Worm (Caenorhabditis elegans) whole organism, early embryonic: Measurements from ENCODE around the gene srd-21.

ENCODE experiments used
- B0310.2 ChIP-seq: sonication (generic microtip); optimal IDR thresholded peaks from 2 replicates; lab custom pipeline; 2016; ENCODE audit warnings: mild to moderate bottlenecking, missing genetic modification characterization, missing compliant biosample characterization
- F13C5.2 ChIP-seq: sonication (generic microtip); optimal IDR thresholded peaks from 2 replicates; lab custom pipeline; 2017; ENCODE audit warnings: mild to moderate bottlenecking, missing genetic modification characterization, inconsistent platforms, missing compliant biosample characterization
- aly-1 ChIP-seq: sonication (generic microtip); optimal IDR thresholded peaks from 2 replicates; lab custom pipeline; 2016; ENCODE audit warnings: missing genetic modification characterization, missing compliant biosample characterization
- ama-1 ChIP-seq: fragments of 150-350 bp; optimal IDR thresholded peaks from 2 replicates; lab custom pipeline; 2014
- ceh-13 ChIP-seq: fragments of 200-800 bp; sonication (Bioruptor generic); optimal IDR thresholded peaks from 2 replicates; lab custom pipeline; 2018; ENCODE audit warnings: mild to moderate bottlenecking, missing genetic modification characterization, missing compliant biosample characterization
- ceh-36 ChIP-seq: sonication (generic microtip); optimal IDR thresholded peaks from 2 replicates; lab custom pipeline; 2016; ENCODE audit warnings: missing genetic modification characterization, inconsistent platforms, missing compliant biosample characterization
- ets-7 ChIP-seq: sonication (generic microtip); optimal IDR thresholded peaks from 2 replicates; lab custom pipeline; 2016; ENCODE audit warnings: missing genotype, missing genetic modification characterization, missing compliant biosample characterization
- flt-1 ChIP-seq: fragments of 200-800 bp; sonication (Bioruptor generic); IDR thresholded peaks from 2 replicates; pipeline ENCODE4 v1.3.6; 2022; ENCODE audit warnings: missing genetic modification characterization, missing compliant biosample characterization
- hmbx-1 ChIP-seq: sonication (generic microtip); optimal IDR thresholded peaks from 2 replicates; lab custom pipeline; 2016; ENCODE audit warnings: mild to moderate bottlenecking, missing genetic modification characterization, missing compliant biosample characterization
- hmg-4 ChIP-seq: fragments of 200-800 bp; sonication (Bioruptor generic); optimal IDR thresholded peaks from 2 replicates; lab custom pipeline; 2018; ENCODE audit warnings: mild to moderate bottlenecking, missing genetic modification characterization, missing compliant biosample characterization
- hnd-1 ChIP-seq: sonication (generic microtip); optimal IDR thresholded peaks from 2 replicates; lab custom pipeline; 2016; ENCODE audit warnings: missing genetic modification characterization, missing compliant biosample characterization
- pes-1 ChIP-seq: fragments of 200-800 bp; sonication (Bioruptor generic); IDR thresholded peaks from 2 replicates; pipeline ENCODE4 v1.3.6; 2022; ENCODE audit warnings: missing genetic modification reagents, missing genetic modification characterization, missing compliant biosample characterization
- scrt-1 ChIP-seq: fragments of 200-800 bp; sonication (Bioruptor generic); IDR thresholded peaks from 2 replicates; pipeline ENCODE4 v1.3.6; 2022; ENCODE audit warnings: missing genetic modification characterization, missing compliant biosample characterization
- sea-1 ChIP-seq: fragments of 200-800 bp; sonication (Bioruptor generic); conservative IDR thresholded peaks from 2 replicates; pipeline ENCODE4 v1.3.6; 2022; ENCODE audit warnings: missing genetic modification characterization, missing compliant biosample characterization
- tbx-11 ChIP-seq: fragments of 200-800 bp; sonication (Bioruptor generic); IDR thresholded peaks from 2 replicates; pipeline ENCODE4 v1.3.6; 2022; ENCODE audit warnings: missing genetic modification characterization, missing compliant biosample characterization
- tbx-37 ChIP-seq: fragments of 200-800 bp; sonication (Bioruptor generic); conservative IDR thresholded peaks from 2 replicates; pipeline ENCODE4 v1.3.6; 2022; ENCODE audit warnings: missing genetic modification reagents, missing genetic modification characterization, missing compliant biosample characterization
- tra-4 ChIP-seq: sonication (generic microtip); optimal IDR thresholded peaks from 2 replicates; lab custom pipeline; 2017; ENCODE audit warnings: missing genetic modification characterization, missing compliant biosample characterization

The srd-21 gene

DNA sequence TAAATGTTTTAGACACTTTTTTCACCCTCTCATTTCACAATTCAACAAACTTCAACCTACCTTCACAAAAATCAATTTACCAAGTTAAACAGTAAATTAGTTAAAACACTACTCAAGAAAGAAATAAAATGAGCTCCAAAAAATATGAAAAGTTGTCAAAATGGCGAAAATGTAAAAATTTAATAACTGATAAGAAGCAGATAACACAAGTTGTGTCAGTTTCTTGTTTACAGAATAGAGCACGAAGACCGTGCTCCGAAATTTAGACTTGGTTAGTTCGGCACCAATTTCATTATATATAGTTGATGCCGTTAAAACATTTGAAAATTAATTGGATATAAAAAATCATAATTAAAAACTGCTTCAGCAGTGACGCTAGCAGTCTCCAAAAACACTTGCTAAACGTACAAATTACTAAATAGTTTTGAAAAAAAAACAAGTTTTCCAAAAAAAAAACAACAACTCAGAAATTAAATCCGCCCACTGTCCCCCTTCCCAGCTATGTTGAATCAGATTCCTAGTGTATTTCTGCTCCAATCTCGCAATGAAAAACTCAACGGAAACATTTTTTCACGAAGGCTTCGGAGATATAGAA, 18.8 kb upstream of the srd-21 start, which contains the start of gene srw-54:
Gene srw-54 (plus strand): TSS at position 545 of the 595 bp plus-strand sequence.
- TF ChIP-seq ceh-13 (GFP tag; lab: Kevin White, UChicago) (no peak), pes-1 (GFP tag; lab: Robert Waterston, UW) (no peak), tra-4 (tag; lab: Kevin White, UChicago) (no peak), hmg-4 (GFP tag; lab: Kevin White, UChicago) (no peak), ama-1 (lab: Kevin White, UChicago) (no peak), tbx-37 (GFP tag; lab: Robert Waterston, UW) (no peak), flt-1 (no peak), aly-1 (tag; lab: Kevin White, UChicago) (no peak), ets-7 (no peak), tbx-11 (no peak), hnd-1 (tag; lab: Kevin White, UChicago) (no peak), hmbx-1 (no peak)

DNA sequence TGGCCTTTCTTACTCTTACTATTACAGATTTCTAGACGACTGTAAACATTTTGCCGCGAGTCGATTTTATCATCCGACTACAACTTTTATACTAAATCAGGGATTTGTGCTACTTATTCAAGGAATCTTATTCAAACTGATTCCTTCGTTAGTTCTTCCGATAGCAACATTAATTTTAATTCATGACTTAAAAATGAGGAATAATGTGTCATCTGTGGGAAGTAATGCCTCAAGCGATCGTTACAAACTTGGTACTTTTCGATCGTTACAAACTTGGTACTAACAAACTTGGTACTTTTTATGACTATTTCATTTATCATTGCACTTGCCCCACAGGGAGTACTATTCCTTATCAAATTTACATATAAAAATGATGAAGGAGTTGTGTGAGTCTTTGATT, 12.2 kb upstream of the srd-21 start, which contains the start of gene Y70C5A.4:
Gene Y70C5A.4 (plus strand): TSS at position 301 of the 400 bp plus-strand sequence.
- no peak for TF ChIP-seq hmbx-1
- TF ChIP-seq tbx-37 (GFP tag; lab: Robert Waterston, UW) = no peak
- no peak for TF ChIP-seq pes-1 (GFP tag; lab: Robert Waterston, UW)
- TF ChIP-seq ceh-36 (tag; lab: Kevin White, UChicago) = no peak
- no peak for TF ChIP-seq ets-7
- TF ChIP-seq scrt-1 (GFP tag; lab: Robert Waterston, UW) = no peak

DNA sequence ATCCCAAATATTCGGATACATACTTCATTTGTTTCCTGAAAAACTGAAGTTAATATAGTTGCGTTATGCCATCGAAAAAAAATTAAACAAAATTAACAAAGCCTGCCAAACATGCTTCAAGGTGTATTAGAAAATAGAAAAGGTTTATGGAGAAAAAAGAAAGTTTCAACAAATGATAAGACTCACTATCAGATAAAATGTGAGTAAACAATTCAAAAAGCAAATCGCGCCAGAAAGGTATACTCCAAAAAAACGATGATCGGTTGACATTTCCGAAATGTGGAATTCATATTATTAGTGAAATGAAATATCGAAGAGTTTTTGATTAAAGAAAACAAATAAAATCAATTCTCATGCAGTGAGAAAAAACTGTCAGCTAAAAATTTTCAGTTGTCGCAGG, 8.8 kb upstream of the srd-21 start, which contains the start of gene Y70C5A.3:
Gene Y70C5A.3 (minus strand): TSS at position 50 of the 400 bp plus-strand sequence.
- TF ChIP-seq ceh-13 (GFP tag; lab: Kevin White, UChicago) (no peak), F13C5.2 (tag; lab: Kevin White, UChicago) (no peak), hmg-4 (GFP tag; lab: Kevin White, UChicago) (no peak), tra-4 (tag; lab: Kevin White, UChicago) (no peak), hmbx-1 (no peak), flt-1 (no peak), ceh-36 (tag; lab: Kevin White, UChicago) (no peak), tbx-11 (no peak), hnd-1 (tag; lab: Kevin White, UChicago) (no peak), B0310.2 (tag; lab: Kevin White, UChicago) (no peak), tbx-37 (GFP tag; lab: Robert Waterston, UW) (no peak), scrt-1 (GFP tag; lab: Robert Waterston, UW) (no peak), ama-1 (lab: Kevin White, UChicago) (no peak), pes-1 (GFP tag; lab: Robert Waterston, UW) (no peak), ets-7 (no peak), aly-1 (tag; lab: Kevin White, UChicago) (no peak), sea-1 (GFP tag; lab: Robert Waterston, UW) (no peak)

DNA sequence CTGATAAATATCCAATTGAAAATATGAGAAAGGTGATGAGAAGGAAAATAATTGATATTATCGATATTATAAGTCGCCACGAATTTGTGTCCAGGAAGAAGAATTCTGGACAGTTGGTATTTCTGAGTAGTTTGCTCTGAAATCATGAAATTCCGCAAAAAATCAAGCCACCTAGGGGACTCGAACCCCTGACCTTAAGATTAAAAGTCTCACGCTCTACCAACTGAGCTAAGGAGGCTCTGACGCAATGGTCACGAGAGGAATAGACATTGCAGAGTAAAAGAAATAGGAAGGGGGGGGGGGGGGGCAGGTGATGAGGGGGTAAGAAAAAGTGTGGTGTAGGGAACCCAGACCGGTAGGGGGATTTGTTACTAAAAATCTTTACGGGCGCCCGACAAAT, 7.8 kb upstream of the srd-21 start:
- TF ChIP-seq pes-1 (GFP tag; lab: Robert Waterston, UW) (peak; percentile 84), scrt-1 (GFP tag; lab: Robert Waterston, UW) (0 out of 2 replicates have a peak, but pooled peaks have one; percentile 58), flt-1 (peak; percentile 79), tbx-11 (peak; percentile 75), sea-1 (GFP tag; lab: Robert Waterston, UW) (peak; percentile 65; the same call in 1 of the 2 replicates), ets-7 (no peak), tbx-37 (GFP tag; lab: Robert Waterston, UW) (peak; percentile 56), B0310.2 (tag; lab: Kevin White, UChicago) (peak; percentile 8), hnd-1 (tag; lab: Kevin White, UChicago) (no peak), tra-4 (tag; lab: Kevin White, UChicago) (no peak), hmbx-1 (no peak), ama-1 (lab: Kevin White, UChicago) (no peak), F13C5.2 (tag; lab: Kevin White, UChicago) (peak; percentile 35), hmg-4 (GFP tag; lab: Kevin White, UChicago) (no peak), ceh-13 (GFP tag; lab: Kevin White, UChicago) (peak; percentile 51), aly-1 (tag; lab: Kevin White, UChicago) (peak; percentile 20), ceh-36 (tag; lab: Kevin White, UChicago) (peak; percentile 75)

DNA sequence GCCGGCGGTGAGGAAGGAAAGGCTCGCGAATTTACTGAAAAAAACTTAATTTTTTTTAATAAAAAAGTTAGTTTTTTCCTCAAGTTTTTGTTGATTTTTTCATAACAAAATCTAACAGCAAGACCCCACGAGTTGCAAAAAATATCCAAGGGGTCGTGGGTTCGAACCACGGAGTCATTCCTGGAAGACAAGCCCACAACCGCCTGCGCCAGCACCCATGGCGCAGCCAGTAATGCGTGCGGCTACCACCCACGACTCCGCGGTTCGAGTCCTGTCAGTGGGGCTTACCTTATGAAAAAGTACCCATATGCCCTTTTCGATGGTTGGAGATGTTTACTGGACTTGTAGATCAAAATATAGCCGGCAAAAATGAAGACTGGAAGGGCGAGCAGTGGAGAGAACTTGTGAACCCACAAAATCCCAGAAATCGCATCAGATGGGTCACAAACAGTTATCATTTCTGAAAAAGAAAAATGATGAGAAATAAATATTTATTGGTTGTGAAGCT, 6.9 kb upstream of the srd-21 start, which contains the start of gene Y70C5A.2:
Gene Y70C5A.2 (minus strand): TSS at position 458 of the 508 bp plus-strand sequence.
- TF ChIP-seq hmg-4 (GFP tag; lab: Kevin White, UChicago) = no peak
- no peak for TF ChIP-seq hnd-1 (tag; lab: Kevin White, UChicago)
- no peak for TF ChIP-seq scrt-1 (GFP tag; lab: Robert Waterston, UW)
- TF ChIP-seq aly-1 (tag; lab: Kevin White, UChicago) = no peak
- no peak for TF ChIP-seq tra-4 (tag; lab: Kevin White, UChicago)
- no peak for TF ChIP-seq ceh-13 (GFP tag; lab: Kevin White, UChicago)
- no peak for TF ChIP-seq ets-7
- TF ChIP-seq sea-1 (GFP tag; lab: Robert Waterston, UW) = no peak
- TF ChIP-seq F13C5.2 (tag; lab: Kevin White, UChicago) = no peak
- no peak for TF ChIP-seq hmbx-1
- TF ChIP-seq ama-1 (lab: Kevin White, UChicago) = no peak
- no peak for TF ChIP-seq flt-1
- no peak for TF ChIP-seq tbx-11
- no peak for TF ChIP-seq B0310.2 (tag; lab: Kevin White, UChicago)
- TF ChIP-seq tbx-37 (GFP tag; lab: Robert Waterston, UW) = no peak
- TF ChIP-seq ceh-36 (tag; lab: Kevin White, UChicago) = no peak
- no peak for TF ChIP-seq pes-1 (GFP tag; lab: Robert Waterston, UW)

DNA sequence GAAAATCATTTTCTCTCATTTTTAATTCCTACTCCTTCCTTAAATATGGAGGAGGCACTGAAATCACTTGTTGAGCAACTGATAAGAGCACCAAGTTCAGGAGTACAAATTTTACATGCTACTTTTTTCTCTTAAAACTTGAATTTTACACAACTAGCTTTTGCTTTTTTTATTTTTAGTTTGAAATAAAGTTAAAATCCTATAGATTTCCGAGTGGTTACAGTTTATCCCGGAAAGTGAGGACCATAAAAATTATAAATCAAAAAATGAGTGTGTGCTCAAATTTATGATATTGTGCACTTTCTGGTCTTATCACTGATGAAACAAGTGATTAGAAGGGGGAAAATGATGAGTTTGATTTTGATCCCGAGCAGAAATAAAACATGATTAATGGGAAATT, 1.7 kb upstream of the srd-21 start, which contains the start of gene oac-53:
Gene oac-53 (minus strand): TSS at position 9 of the 400 bp plus-strand sequence.
- no peak for TF ChIP-seq aly-1 (tag; lab: Kevin White, UChicago)

DNA sequence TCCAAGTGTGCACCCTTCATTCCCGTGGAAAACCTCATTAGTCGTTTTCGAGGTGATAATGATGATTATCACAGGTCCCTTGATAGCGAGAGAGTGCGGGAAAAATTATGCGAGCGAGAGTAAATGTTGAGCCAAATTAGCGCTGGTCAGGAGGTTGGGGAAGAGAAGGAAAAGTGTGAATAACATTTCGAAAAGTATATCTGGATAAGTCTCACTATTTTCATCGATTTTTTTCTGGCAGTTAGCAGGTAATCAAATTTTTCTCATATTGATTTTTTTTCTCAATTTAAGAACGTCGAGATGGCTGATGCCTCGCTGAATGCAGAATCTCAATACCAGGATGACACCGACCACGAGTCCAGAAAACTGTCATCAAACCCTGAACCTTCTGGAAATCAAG, 709 bp upstream of the srd-21 start, which contains the start of gene W06G6.2:
Gene W06G6.2 (plus strand): TSS at position 301 of the 400 bp plus-strand sequence.
- TF ChIP-seq sea-1 (GFP tag; lab: Robert Waterston, UW) = no peak
